Worm (Caenorhabditis elegans): ENCODE measurements around the gene C24H12.8.
"Not testable (repeated sequence)": the region's sequence is repeated elsewhere in the genome, so short reads cannot be mapped to it uniquely, and the experiment has no call there.

Gene C24H12.8

ce11 chrII:457790-458189 lies 34.8 kb upstream of the C24H12.8 start, which contains the start of gene gvd-1:
TSS of gene gvd-1 (minus strand) at chrII:457890.
- TF ChIP-seq vab-15 (tag; optimal IDR thresholded peaks at IDR 0.05): no peak
- peak; percentile 63 for TF ChIP-seq nhr-85 (tag)
- no peak for TF ChIP-seq unc-30 (tag; optimal IDR thresholded peaks at IDR 0.05)
- TF ChIP-seq nhr-12 (tag; optimal IDR thresholded peaks at IDR 0.05): no peak
- TF ChIP-seq lsy-2 (tag; optimal IDR thresholded peaks at IDR 0.05): peak in 1 of 2 experiments; percentile 10

ce11 chrII:456371-456770 lies 33.4 kb upstream of the C24H12.8 start:
- TF ChIP-seq lin-13 (GFP tag; optimal IDR thresholded peaks at IDR 0.05) (peak; percentile 52), ztf-11 (tag; optimal IDR thresholded peaks at IDR 0.05) (no peak), ets-5 (GFP tag; IDR thresholded peaks at IDR 0.05) (no peak), sptf-1 (tag; optimal IDR thresholded peaks at IDR 0.05) (no peak), lsy-2 (tag; optimal IDR thresholded peaks at IDR 0.05) (peak; percentile 65 to 83), mef-2 (tag; optimal IDR thresholded peaks at IDR 0.05) (no peak)

- TF ChIP-seq blmp-1, tbx-2, aly-2 (tag; optimal IDR thresholded peaks at IDR 0.05): not testable (repeated sequence)
Observed at ce11 chrII:454646-455045, 31.7 kb upstream of the C24H12.8 start, which contains the start of gene W10D9.1. TSS of gene W10D9.1 (plus strand) at chrII:454946.

- not testable (repeated sequence) for TF ChIP-seq unc-98 (GFP tag; IDR thresholded peaks at IDR 0.05); lin-39 (tag; optimal IDR thresholded peaks at IDR 0.05); nhr-85 (tag)
Observed at ce11 chrII:441102-441501, 18.1 kb upstream of the C24H12.8 start, which contains the start of gene C24H12.1. TSS of gene C24H12.1 (plus strand) at chrII:441402.

ce11 chrII:437279-437678 lies 14.3 kb upstream of the C24H12.8 start:
- TF ChIP-seq blmp-1 (tag; optimal IDR thresholded peaks at IDR 0.05) (no peak), dpl-1 (GFP tag; optimal IDR thresholded peaks at IDR 0.05) (no peak), sptf-1 (tag; optimal IDR thresholded peaks at IDR 0.05) (no peak), nhr-237 (tag; optimal IDR thresholded peaks at IDR 0.05) (no peak), nhr-11 (tag; optimal IDR thresholded peaks at IDR 0.05) (no peak), mdl-1 (tag; optimal IDR thresholded peaks at IDR 0.05) (no peak), nhr-84 (tag; optimal IDR thresholded peaks at IDR 0.05) (no peak), ztf-11 (tag; optimal IDR thresholded peaks at IDR 0.05) (no peak), nhr-28 (tag; optimal IDR thresholded peaks at IDR 0.05) (no peak), nhr-19 (GFP tag; conservative IDR thresholded peaks at IDR 0.05) (no peak), lin-35 (GFP tag; optimal IDR thresholded peaks at IDR 0.05) (no peak), ztf-4 (tag; optimal IDR thresholded peaks at IDR 0.05) (no peak), ceh-90 (tag; optimal IDR thresholded peaks at IDR 0.05) (no peak), mep-1 (tag; optimal IDR thresholded peaks at IDR 0.05) (no peak), ceh-88 (GFP tag; IDR thresholded peaks at IDR 0.05) (no peak), Y116A8C.19 (tag; optimal IDR thresholded peaks at IDR 0.05; ENCODE audit: borderline replicate concordance) (no peak), isw-1 (GFP tag; IDR thresholded peaks at IDR 0.05) (no peak), rnt-1 (tag; optimal IDR thresholded peaks at IDR 0.05) (no peak), lin-14 (GFP tag; optimal IDR thresholded peaks at IDR 0.05) (no peak), unc-86 (tag; optimal IDR thresholded peaks at IDR 0.05) (no peak)

ce11 chrII:418782-419181 lies 4.2 kb downstream of the C24H12.8 start, which contains the start of gene C24H12.6:
TSS of gene C24H12.6 (minus strand) at chrII:418882.
- TF ChIP-seq nhr-84 (tag; optimal IDR thresholded peaks at IDR 0.05) (no peak), ama-1 (optimal IDR thresholded peaks at IDR 0.05) (no peak), fkh-8 (tag; optimal IDR thresholded peaks at IDR 0.05) (no peak), lin-13 (GFP tag; optimal IDR thresholded peaks at IDR 0.05) (no peak), rnt-1 (tag; optimal IDR thresholded peaks at IDR 0.05) (no peak), unc-98 (GFP tag; IDR thresholded peaks at IDR 0.05) (no peak), nhr-11 (tag; optimal IDR thresholded peaks at IDR 0.05) (no peak), ets-5 (GFP tag; IDR thresholded peaks at IDR 0.05) (no peak), Y116A8C.19 (tag; optimal IDR thresholded peaks at IDR 0.05; ENCODE audit: borderline replicate concordance) (no peak), mef-2 (tag; optimal IDR thresholded peaks at IDR 0.05) (no peak), zag-1 (tag; optimal IDR thresholded peaks at IDR 0.05) (no peak), F16B12.6 (tag; optimal IDR thresholded peaks at IDR 0.05) (no peak), jun-1 (tag; optimal IDR thresholded peaks at IDR 0.05) (no peak), sup-37 (GFP tag; optimal IDR thresholded peaks at IDR 0.05) (no peak), fos-1 (tag; optimal IDR thresholded peaks at IDR 0.05) (no peak), mab-9 (GFP tag; IDR thresholded peaks at IDR 0.05) (no peak), C34B4.2 (tag; optimal IDR thresholded peaks at IDR 0.05) (no peak), hlh-4 (tag; optimal IDR thresholded peaks at IDR 0.05) (no peak), fkh-4 (tag; optimal IDR thresholded peaks at IDR 0.05; ENCODE audit: borderline replicate concordance) (no peak), egl-27 (tag; optimal IDR thresholded peaks at IDR 0.05) (no peak)

Measured in whole organism, L1 larva.